In genomic region chr3R:17667987-17668386, dm6 we compare ENCODE assay signal across 2 fruit fly cellular contexts.
A peak's percentile ranks its signal among the peaks of the same experiment; 100 is the strongest.
TF ChIP-seq lines count a peak whose summit lies in the region.

No protein-coding gene starts in this region.

- no peak for TF ChIP-seq CTCF in whole organism, embryonic (GFP tag; optimal IDR thresholded peaks at IDR 0.05; lab: Kevin White, UChicago)

TF ChIP-seq in whole organism, adult, 20 proteins besides CTCF, POLR2A, EP300 and RAD21:
- TF ChIP-seq tj (GFP tag; optimal IDR thresholded peaks at IDR 0.05; lab: Kevin White, UChicago) (peak; percentile 87), toe (GFP tag; optimal IDR thresholded peaks at IDR 0.05; lab: Kevin White, UChicago) (no peak), bab1 (GFP tag; optimal IDR thresholded peaks at IDR 0.05; lab: Kevin White, UChicago) (peak; percentile 14)
TF ChIP-seq in whole organism, adult: peak in this region for 2.

TF ChIP-seq in whole organism, embryonic, 481 proteins besides CTCF, POLR2A, EP300 and RAD21:
- TF ChIP-seq CG7963 (GFP tag; IDR thresholded peaks at IDR 0.05; lab: Robert Waterston, UW; ENCODE audit: partially characterized antibody) (0 out of 3 replicates have a peak, but pooled peaks have one; percentile 40), CG16813 (GFP tag; IDR thresholded peaks at IDR 0.05; lab: Robert Waterston, UW; ENCODE audit: partially characterized antibody) (0 out of 3 replicates have a peak, but pooled peaks have one; percentile 44), z (GFP tag; IDR thresholded peaks at IDR 0.05; lab: Robert Waterston, UW) (no peak), ind (GFP tag; optimal IDR thresholded peaks at IDR 0.05; lab: Kevin White, UChicago) (no peak), CG6791 (GFP tag; IDR thresholded peaks at IDR 0.05; lab: Robert Waterston, UW; ENCODE audit: partially characterized antibody) (peak; percentile 76), CG14860 (GFP tag; IDR thresholded peaks at IDR 0.05; lab: Robert Waterston, UW; ENCODE audit: partially characterized antibody) (0 out of 3 replicates have a peak, but pooled peaks have one; percentile 40), Usf (GFP tag; optimal IDR thresholded peaks at IDR 0.05; lab: Kevin White, UChicago) (no peak), CG16815 (GFP tag; optimal IDR thresholded peaks at IDR 0.05; lab: Kevin White, UChicago) (no peak), kni (GFP tag; optimal IDR thresholded peaks at IDR 0.05; lab: Kevin White, UChicago) (no peak), CG34422 (GFP tag; IDR thresholded peaks at IDR 0.05; lab: Robert Waterston, UW) (no peak), dan (GFP tag; IDR thresholded peaks at IDR 0.05; lab: Robert Waterston, UW) (no peak), Mad (GFP tag; optimal IDR thresholded peaks at IDR 0.05; lab: Kevin White, UChicago) (no peak), NFAT (GFP tag; IDR thresholded peaks at IDR 0.05; lab: Robert Waterston, UW) (no peak), CG4617 (GFP tag; optimal IDR thresholded peaks at IDR 0.05; lab: Kevin White, UChicago; ENCODE audit: borderline replicate concordance) (no peak), gem (tag; optimal IDR thresholded peaks at IDR 0.05; lab: Kevin White, UChicago) (no peak), CG8765 (GFP tag; IDR thresholded peaks at IDR 0.05; lab: Robert Waterston, UW) (no peak), CG8089 (GFP tag; optimal IDR thresholded peaks at IDR 0.05; lab: Kevin White, UChicago) (no peak), vfl (GFP tag; optimal IDR thresholded peaks at IDR 0.05; lab: Kevin White, UChicago) (no peak), CG4360 (GFP tag; IDR thresholded peaks at IDR 0.05; lab: Robert Waterston, UW) (no peak), CG5180 (GFP tag; optimal IDR thresholded peaks at IDR 0.05; lab: Kevin White, UChicago) (no peak), Bdp1 (GFP tag; optimal IDR thresholded peaks at IDR 0.05; lab: Kevin White, UChicago) (peak; percentile 95), CG8290 (GFP tag; optimal IDR thresholded peaks at IDR 0.05; lab: Kevin White, UChicago) (peak; percentile 31), CG8290 (tag; optimal IDR thresholded peaks at IDR 0.05; lab: Kevin White, UChicago) (no peak), nmo (GFP tag; optimal IDR thresholded peaks at IDR 0.05; lab: Kevin White, UChicago) (no peak), inv (GFP tag; IDR thresholded peaks at IDR 0.05; lab: Robert Waterston, UW; ENCODE audit: partially characterized antibody) (no peak), CG10366 (GFP tag; IDR thresholded peaks at IDR 0.05; lab: Robert Waterston, UW) (no peak), bcd (GFP tag; optimal IDR thresholded peaks at IDR 0.05; lab: Kevin White, UChicago) (no peak), CG10543 (GFP tag; optimal IDR thresholded peaks at IDR 0.05; lab: Kevin White, UChicago) (no peak), CG11696 (GFP tag; IDR thresholded peaks at IDR 0.05; lab: Robert Waterston, UW) (no peak), rib (GFP tag; IDR thresholded peaks at IDR 0.05; lab: Robert Waterston, UW) (no peak), CG2199 (GFP tag; IDR thresholded peaks at IDR 0.05; lab: Robert Waterston, UW) (peak; percentile 59; the same call in 1 of the 3 replicates), CG42726 (GFP tag; IDR thresholded peaks at IDR 0.05; lab: Robert Waterston, UW; ENCODE audit: partially characterized antibody) (peak; percentile 63; the same call in 1 of the 2 replicates), Eip74EF (GFP tag; optimal IDR thresholded peaks at IDR 0.05; lab: Kevin White, UChicago) (no peak), CG12299 (tag; optimal IDR thresholded peaks at IDR 0.05; lab: Kevin White, UChicago) (no peak), Sry-β (GFP tag; optimal IDR thresholded peaks at IDR 0.05; lab: Kevin White, UChicago) (no peak), croc (GFP tag; conservative IDR thresholded peaks at IDR 0.05; lab: Robert Waterston, UW) (no peak), CG17361 (GFP tag; IDR thresholded peaks at IDR 0.05; lab: Robert Waterston, UW) (no peak), amos (GFP tag; IDR thresholded peaks at IDR 0.05; lab: Robert Waterston, UW; ENCODE audit: partially characterized antibody) (peak; percentile 48; the same call in 1 of the 2 replicates), Opbp (GFP tag; IDR thresholded peaks at IDR 0.05; lab: Robert Waterston, UW; ENCODE audit: partially characterized antibody) (peak; percentile 26; the same call in 1 of the 3 replicates), knrl (GFP tag; IDR thresholded peaks at IDR 0.05; lab: Robert Waterston, UW; ENCODE audit: partially characterized antibody) (peak; percentile 17; the same call in 1 of the 3 replicates), exex (tag; optimal IDR thresholded peaks at IDR 0.05; lab: Kevin White, UChicago) (peak; percentile 26), CG11456 (GFP tag; IDR thresholded peaks at IDR 0.05; lab: Robert Waterston, UW) (no peak), Lhr (GFP tag; optimal IDR thresholded peaks at IDR 0.05; lab: Kevin White, UChicago) (no peak), zen2 (GFP tag; IDR thresholded peaks at IDR 0.05; lab: Robert Waterston, UW; ENCODE audit: partially characterized antibody) (0 out of 3 replicates have a peak, but pooled peaks have one; percentile 8), CG12744 (GFP tag; optimal IDR thresholded peaks at IDR 0.05; lab: Kevin White, UChicago) (no peak), CG17186 (GFP tag; optimal IDR thresholded peaks at IDR 0.05; lab: Kevin White, UChicago) (no peak), CG8359 (GFP tag; optimal IDR thresholded peaks at IDR 0.05; lab: Kevin White, UChicago; ENCODE audit: borderline replicate concordance) (no peak), CG8924 (tag; optimal IDR thresholded peaks at IDR 0.05; lab: Kevin White, UChicago) (no peak), CG13624 (GFP tag; optimal IDR thresholded peaks at IDR 0.05; lab: Kevin White, UChicago) (no peak), Bgb (GFP tag; IDR thresholded peaks at IDR 0.05; lab: Robert Waterston, UW; ENCODE audit: partially characterized antibody) (peak; percentile 49; the same call in 1 of the 2 replicates), CG11560 (tag; IDR thresholded peaks at IDR 0.05; lab: Robert Waterston, UW) (no peak), sr (GFP tag; IDR thresholded peaks at IDR 0.05; lab: Robert Waterston, UW) (peak; percentile 49; the same call in 2 of the 3 replicates), Med (GFP tag; lab: Kevin White, UChicago) (peak; percentile 19), cas (GFP tag; IDR thresholded peaks at IDR 0.05; lab: Robert Waterston, UW) (no peak), crc (GFP tag; optimal IDR thresholded peaks at IDR 0.05; lab: Kevin White, UChicago) (no peak), E2f1 (GFP tag; IDR thresholded peaks at IDR 0.05; lab: Robert Waterston, UW) (no peak)
